Worm (Caenorhabditis elegans) whole organism, late embryonic: ENCODE data around the gene F54F12.2.
A peak's percentile ranks its signal among the peaks of the same experiment; 100 is the strongest.

Experiments
- C38D4.7 ChIP-seq: fragments of 200-800 bp; sonication (Bioruptor generic); optimal IDR thresholded peaks from 2 replicates; lab custom pipeline; 2018; ENCODE audit warnings: mild to moderate bottlenecking, missing genetic modification characterization, moderate library complexity, missing compliant biosample characterization
- K09A11.1 ChIP-seq: sonication (generic microtip); optimal IDR thresholded peaks from 2 replicates; lab custom pipeline; 2017; ENCODE audit warnings: antibody characterized with exemption, mild to moderate bottlenecking, missing genetic modification characterization, missing compliant biosample characterization; ENCODE audit not compliant: insufficient read depth
- T23F11.4 ChIP-seq: fragments of 200-800 bp; sonication (Bioruptor generic); optimal IDR thresholded peaks from 2 replicates; lab custom pipeline; 2018; ENCODE audit warnings: mild to moderate bottlenecking, missing genetic modification characterization, missing compliant biosample characterization
- ceh-19 ChIP-seq: fragments of 200-800 bp; sonication (Bioruptor generic); optimal IDR thresholded peaks from 2 replicates; lab custom pipeline; 2018; ENCODE audit warnings: mild to moderate bottlenecking, missing genetic modification characterization, missing compliant biosample characterization
- ceh-2 ChIP-seq: sonication (generic microtip); optimal IDR thresholded peaks from 2 replicates; lab custom pipeline; 2016; ENCODE audit warnings: missing genotype, missing genetic modification characterization, missing compliant biosample characterization
- ceh-24 ChIP-seq: sonication (generic microtip); optimal IDR thresholded peaks from 2 replicates; lab custom pipeline; 2016; ENCODE audit warnings: mild to moderate bottlenecking, missing genetic modification characterization, missing compliant biosample characterization
- ceh-30 ChIP-seq: fragments of 150-350 bp; optimal IDR thresholded peaks from 2 replicates; lab custom pipeline; 2014; ENCODE audit warnings: missing biosample characterization, missing genetic modification characterization
- ceh-31 ChIP-seq: sonication (generic microtip); optimal IDR thresholded peaks from 2 replicates; lab custom pipeline; 2016; ENCODE audit warnings: missing genetic modification characterization, missing compliant biosample characterization
- ceh-45 ChIP-seq: fragments of 200-800 bp; sonication (Bioruptor generic); IDR thresholded peaks from 2 replicates; pipeline ENCODE4 v1.3.6; 2022; ENCODE audit warnings: missing genetic modification reagents, missing genetic modification characterization, missing compliant biosample characterization
- che-1 ChIP-seq: sonication (generic microtip); optimal IDR thresholded peaks from 2 replicates; lab custom pipeline; 2016; ENCODE audit warnings: mild to moderate bottlenecking, missing genetic modification characterization, missing compliant biosample characterization
- elt-2 ChIP-seq: sonication (generic microtip); optimal IDR thresholded peaks from 2 replicates; lab custom pipeline; 2016; ENCODE audit warnings: missing genetic modification reagents, missing genetic modification characterization, missing compliant biosample characterization
- elt-4 ChIP-seq: sonication (generic microtip); optimal IDR thresholded peaks from 2 replicates; lab custom pipeline; 2016; ENCODE audit warnings: missing genetic modification characterization, missing compliant biosample characterization
- ets-4 ChIP-seq: sonication (generic microtip); optimal IDR thresholded peaks from 2 replicates; lab custom pipeline; 2016; ENCODE audit warnings: missing genetic modification characterization, missing compliant biosample characterization
- fax-1 ChIP-seq: sonication (generic microtip); optimal IDR thresholded peaks from 2 replicates; lab custom pipeline; 2016; ENCODE audit warnings: missing genotype, missing genetic modification characterization, missing compliant biosample characterization
- fkh-10 ChIP-seq: fragments of 150-350 bp; optimal IDR thresholded peaks from 2 replicates; lab custom pipeline; 2014; ENCODE audit warnings: missing biosample characterization, missing genetic modification reagents, missing genetic modification characterization
- gmeb-2 ChIP-seq: sonication (generic microtip); optimal IDR thresholded peaks from 2 replicates; lab custom pipeline; 2016; ENCODE audit warnings: missing genetic modification characterization, inconsistent platforms, missing compliant biosample characterization
- hlh-13 ChIP-seq: fragments of 200-800 bp; sonication (Bioruptor generic); optimal IDR thresholded peaks from 2 replicates; lab custom pipeline; 2018; ENCODE audit warnings: mild to moderate bottlenecking, missing genetic modification characterization, missing compliant biosample characterization
- hlh-15 ChIP-seq: sonication (generic microtip); optimal IDR thresholded peaks from 2 replicates; lab custom pipeline; 2016; ENCODE audit warnings: missing genetic modification characterization, missing compliant biosample characterization
- hlh-6 ChIP-seq: sonication (generic microtip); optimal IDR thresholded peaks from 2 replicates; lab custom pipeline; 2016; ENCODE audit warnings: missing genotype, missing genetic modification characterization, missing compliant biosample characterization
- lim-6 ChIP-seq: sonication (generic microtip); optimal IDR thresholded peaks from 2 replicates; lab custom pipeline; 2016; ENCODE audit warnings: missing genetic modification characterization, missing compliant biosample characterization
- madf-2 ChIP-seq: sonication (generic microtip); optimal IDR thresholded peaks from 2 replicates; lab custom pipeline; 2017; ENCODE audit warnings: missing genetic modification characterization, missing compliant biosample characterization
- nfya-1 ChIP-seq: sonication (generic microtip); optimal IDR thresholded peaks from 2 replicates; lab custom pipeline; 2017; ENCODE audit warnings: missing genetic modification characterization, mild to moderate bottlenecking, missing compliant biosample characterization, antibody characterized with exemption, moderate library complexity
- pag-3 ChIP-seq: sonication (generic microtip); optimal IDR thresholded peaks from 2 replicates; lab custom pipeline; 2016; ENCODE audit warnings: missing compliant biosample characterization, missing genetic modification characterization, borderline replicate concordance
- pax-1 ChIP-seq: fragments of 150-350 bp; optimal IDR thresholded peaks from 2 replicates; lab custom pipeline; 2014; ENCODE audit warnings: missing biosample characterization, missing genetic modification characterization
- pha-2 ChIP-seq: sonication (generic microtip); optimal IDR thresholded peaks from 2 replicates; lab custom pipeline; 2017; ENCODE audit warnings: mild to moderate bottlenecking, missing genetic modification characterization, missing compliant biosample characterization
- pha-4 ChIP-seq: fragments of 150-350 bp; optimal IDR thresholded peaks from 2 replicates; lab custom pipeline; 2018; ENCODE audit warnings: missing biosample characterization, missing genetic modification reagents, missing genetic modification characterization
- ref-2 ChIP-seq: sonication (generic microtip); optimal IDR thresholded peaks from 2 replicates; lab custom pipeline; 2016; ENCODE audit warnings: missing genetic modification characterization, missing compliant biosample characterization
- sdc-2 ChIP-seq: sonication (generic microtip); optimal IDR thresholded peaks from 2 replicates; lab custom pipeline; 2016; ENCODE audit warnings: missing genotype, missing genetic modification characterization, missing compliant biosample characterization
- tbx-7 ChIP-seq: sonication (generic microtip); optimal IDR thresholded peaks from 2 replicates; lab custom pipeline; 2016; ENCODE audit warnings: missing genotype, missing genetic modification characterization, missing compliant biosample characterization
- unc-86 ChIP-seq: sonication (generic microtip); optimal IDR thresholded peaks from 2 replicates; lab custom pipeline; 2016; ENCODE audit warnings: missing genetic modification characterization, missing compliant biosample characterization
- ztf-16 ChIP-seq: sonication (generic microtip); optimal IDR thresholded peaks from 2 replicates; lab custom pipeline; 2017; ENCODE audit warnings: missing genetic modification characterization, missing compliant biosample characterization

F54F12.2 gene

DNA sequence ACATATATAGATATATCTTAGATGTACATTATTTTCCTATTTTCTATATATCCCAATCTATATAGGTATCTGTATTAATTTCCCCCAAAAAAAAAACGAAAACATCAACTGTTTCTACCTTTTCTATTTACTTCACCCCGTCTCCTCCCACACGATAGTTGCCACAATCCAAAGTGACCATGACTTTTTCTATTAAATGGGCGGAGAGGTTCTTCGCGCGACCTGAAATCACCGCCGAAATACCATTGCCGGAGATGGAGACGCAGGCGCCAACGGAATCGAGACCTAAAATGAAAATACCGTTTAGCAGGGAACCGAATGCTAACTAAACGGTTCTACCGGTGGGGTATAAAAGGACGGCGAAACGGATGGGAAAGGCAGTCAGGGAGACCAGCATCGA, 21.2 kb upstream of the F54F12.2 start, which contains the start of gene col-98:
TSS of gene col-98 (plus strand) at position 390 of the 400 bp plus-strand sequence.
- TF ChIP-seq hlh-13 (GFP tag; lab: Kevin White, UChicago) = no peak
- TF ChIP-seq nfya-1 (tag; lab: Kevin White, UChicago) = no peak
- no peak for TF ChIP-seq madf-2
- TF ChIP-seq ztf-16 = no peak
- no peak for TF ChIP-seq lim-6
- no peak for TF ChIP-seq unc-86 (tag; lab: Kevin White, UChicago)
- TF ChIP-seq ceh-30 (tag; lab: Kevin White, UChicago) = no peak
- TF ChIP-seq T23F11.4 (GFP tag; lab: Kevin White, UChicago) = no peak
- no peak for TF ChIP-seq pha-2 (tag; lab: Kevin White, UChicago)
- no peak for TF ChIP-seq elt-2

DNA sequence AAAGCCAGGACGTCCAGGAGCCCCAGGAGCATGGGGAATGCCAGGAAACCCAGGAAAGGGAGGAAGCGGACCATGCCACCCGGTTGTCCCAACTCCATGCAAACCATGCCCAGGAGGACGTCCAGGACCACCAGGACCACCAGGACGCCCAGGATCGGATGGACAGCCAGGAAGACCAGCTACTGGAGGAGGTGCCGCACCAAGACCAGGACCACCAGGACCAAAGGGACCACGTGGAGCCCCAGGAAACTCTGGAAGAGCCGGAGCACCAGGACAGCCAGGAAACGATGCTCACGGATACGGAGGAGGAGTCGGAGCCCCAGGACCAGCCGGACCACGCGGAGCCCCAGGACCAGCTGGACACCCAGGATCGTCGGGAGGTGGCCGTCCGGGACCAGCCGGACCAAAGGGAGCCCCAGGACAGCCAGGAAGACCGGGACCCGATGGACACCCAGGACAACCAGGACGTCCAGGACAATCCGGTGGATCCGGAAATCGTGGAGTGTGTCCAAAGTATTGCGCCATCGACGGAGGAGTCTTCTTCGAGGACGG, 20.2 kb upstream of the F54F12.2 start:
- TF ChIP-seq ets-4 (tag; lab: Kevin White, UChicago) (no peak), ceh-2 (no peak), sdc-2 (peak; percentile 36), pha-4 (tag; lab: Kevin White, UChicago) (no peak), C38D4.7 (no peak), hlh-6 (tag; lab: Kevin White, UChicago) (peak; percentile 8), ceh-45 (GFP tag; lab: Robert Waterston, UW) (no peak)

DNA sequence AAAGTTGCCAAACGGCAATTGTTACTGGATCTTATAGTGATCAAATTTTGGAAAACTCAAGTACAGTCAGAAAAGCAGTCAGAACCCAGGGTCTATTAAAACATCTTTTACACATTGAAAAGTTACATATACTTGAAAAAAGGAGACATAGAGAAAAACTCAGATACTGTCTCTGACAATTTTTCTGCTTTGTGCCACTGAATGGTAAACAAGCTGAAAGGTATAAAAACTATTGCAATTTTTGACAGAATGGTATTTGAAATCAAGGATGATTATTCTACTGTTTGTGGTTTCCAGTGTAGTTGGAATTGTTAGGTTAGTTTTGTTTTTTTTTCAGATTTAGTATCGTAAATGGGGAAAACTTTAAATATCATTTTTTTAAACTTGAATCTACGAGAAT, 19.1 kb upstream of the F54F12.2 start, which contains the start of gene cyp-13A11:
TSS of gene cyp-13A11 (plus strand) at position 266 of the 400 bp plus-strand sequence.
- no peak for TF ChIP-seq elt-4 (tag; lab: Kevin White, UChicago)
- TF ChIP-seq, all 69 proteins: peak for 0

DNA sequence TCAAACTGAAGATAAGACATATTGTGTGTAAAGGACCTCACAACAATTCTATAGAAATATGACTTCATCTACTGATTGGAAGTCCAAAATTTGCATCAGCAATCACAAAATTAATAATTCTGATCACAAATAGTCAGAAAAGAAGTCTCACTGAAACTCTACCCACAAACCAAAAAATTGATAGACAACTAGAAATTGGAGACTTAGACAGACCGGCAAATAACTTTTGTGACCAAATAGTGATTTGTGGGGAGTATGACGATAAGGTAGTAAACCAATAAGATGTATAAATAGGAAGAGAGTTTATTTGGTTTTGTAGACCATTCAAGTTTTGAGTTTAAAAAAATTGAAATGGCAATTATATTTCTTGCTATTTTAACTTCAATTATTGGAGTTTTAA, 15.6 kb upstream of the F54F12.2 start, which contains the start of gene cyp-13A12:
TSS of gene cyp-13A12 (plus strand) at position 267 of the 400 bp plus-strand sequence.
- TF ChIP-seq che-1 = no peak
- TF ChIP-seq ceh-2 = no peak
- TF ChIP-seq fkh-10 (GFP tag; lab: Kevin White, UChicago) = no peak
- no peak for TF ChIP-seq ceh-19 (GFP tag; lab: Kevin White, UChicago)
- no peak for TF ChIP-seq tbx-7 (tag; lab: Kevin White, UChicago)
- no peak for TF ChIP-seq fax-1 (tag; lab: Kevin White, UChicago)
- no peak for TF ChIP-seq pax-1
- no peak for TF ChIP-seq unc-86 (tag; lab: Kevin White, UChicago)
- TF ChIP-seq ref-2 (tag; lab: Kevin White, UChicago) = no peak
- TF ChIP-seq hlh-15 (tag; lab: Kevin White, UChicago) = no peak
- TF ChIP-seq pag-3 (tag; lab: Kevin White, UChicago) = no peak
- TF ChIP-seq elt-2 = no peak
- TF ChIP-seq ceh-24 = no peak

DNA sequence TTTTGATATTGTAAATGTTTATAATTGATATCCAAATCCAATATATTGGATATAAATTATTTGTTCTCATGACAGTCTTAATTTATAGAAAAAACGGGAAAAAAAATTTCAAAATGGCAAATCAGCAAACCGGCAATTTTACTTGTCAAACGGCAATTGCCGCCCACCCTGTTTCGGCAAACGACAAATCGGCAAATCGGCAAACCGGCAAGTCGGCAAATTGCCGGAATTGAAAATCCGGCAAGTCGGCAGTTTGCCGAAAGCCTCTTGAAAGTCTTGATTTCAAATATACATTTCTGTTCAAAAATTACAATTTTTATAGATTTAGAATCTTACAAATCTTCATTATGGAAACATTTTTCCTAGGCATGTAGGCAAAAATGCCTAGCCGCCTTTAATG, 11.9 kb upstream of the F54F12.2 start:
- TF ChIP-seq K09A11.1 (no peak), sdc-2 (no peak)

DNA sequence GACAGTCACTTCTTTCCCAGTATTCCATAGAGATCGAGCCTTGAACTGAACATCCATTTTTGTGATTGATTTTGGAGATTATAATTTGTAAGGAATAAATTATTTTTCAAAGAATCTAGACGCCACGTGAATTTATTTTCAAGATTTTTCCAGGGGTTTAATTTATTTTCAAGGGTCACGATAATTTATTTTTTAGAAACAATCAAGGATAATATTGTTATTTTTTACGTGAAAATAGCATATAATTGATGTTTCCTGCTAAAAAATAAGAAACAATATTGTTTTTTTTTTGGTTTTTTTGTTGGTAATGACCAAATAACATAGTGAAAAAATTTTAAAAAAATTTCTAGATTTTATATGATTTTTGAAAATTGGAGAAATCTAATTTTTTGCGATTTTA, 10.2 kb upstream of the F54F12.2 start, which contains the start of gene F14F7.4:
TSS of gene F14F7.4 (minus strand) at position 101 of the 400 bp plus-strand sequence.
- no peak for TF ChIP-seq gmeb-2 (tag; lab: Kevin White, UChicago)
- no peak for TF ChIP-seq ceh-31 (tag; lab: Kevin White, UChicago)
- no peak for TF ChIP-seq tbx-7 (tag; lab: Kevin White, UChicago)
- no peak for TF ChIP-seq ceh-30 (tag; lab: Kevin White, UChicago)
